Fruit fly (Drosophila melanogaster): Measurements from ENCODE around the gene Ptp99A.

Gene Ptp99A

dm6 chr3R:29458689-29459136, 81.3 kb downstream of the Ptp99A start (continued):
- TF ChIP-seq Ets96B (tag; optimal IDR thresholded peaks at IDR 0.05), result peak; percentile 38
- peak; percentile 42 for TF ChIP-seq topi (GFP tag; optimal IDR thresholded peaks at IDR 0.05)
- TF ChIP-seq fd59A (GFP tag; optimal IDR thresholded peaks at IDR 0.05), result no peak
- TF ChIP-seq CG6808 (GFP tag; optimal IDR thresholded peaks at IDR 0.05), result peak; percentile 29
- TF ChIP-seq svp (GFP tag), result peak; percentile 78
- TF ChIP-seq CG7368 (GFP tag; optimal IDR thresholded peaks at IDR 0.05), result no peak
- peak; percentile 33 for TF ChIP-seq Ets21C (GFP tag; optimal IDR thresholded peaks at IDR 0.05)
- no peak for TF ChIP-seq Blimp-1 (GFP tag; optimal IDR thresholded peaks at IDR 0.05)

- TF ChIP-seq CG15336 (GFP tag; IDR thresholded peaks at IDR 0.05), result 0 out of 2 replicates have a peak, but pooled peaks have one; percentile 16
- no peak for TF ChIP-seq CG31627 (GFP tag; optimal IDR thresholded peaks at IDR 0.05)
- no peak for TF ChIP-seq Eip93F (GFP tag; optimal IDR thresholded peaks at IDR 0.05)
- no peak for TF ChIP-seq CG3919 (GFP tag; optimal IDR thresholded peaks at IDR 0.05)
- peak; percentile 73 for TF ChIP-seq Gug (GFP tag; IDR thresholded peaks at IDR 0.05)
- peak; percentile 13 for TF ChIP-seq Hr4 (GFP tag; optimal IDR thresholded peaks at IDR 0.05)
- TF ChIP-seq eg (GFP tag; IDR thresholded peaks at IDR 0.05), result peak; percentile 22; the same call in 1 of the 3 replicates
- no peak for TF ChIP-seq CG10669 (GFP tag; optimal IDR thresholded peaks at IDR 0.05)
- TF ChIP-seq Eip78C (GFP tag), result peak; percentile 46
- no peak for TF ChIP-seq Met (GFP tag; optimal IDR thresholded peaks at IDR 0.05)
- no peak for TF ChIP-seq CG8632 (GFP tag; optimal IDR thresholded peaks at IDR 0.05)
- TF ChIP-seq CG32006 (GFP tag; optimal IDR thresholded peaks at IDR 0.05), result peak; percentile 29
- TF ChIP-seq fd85E (GFP tag; optimal IDR thresholded peaks at IDR 0.05), result no peak
- TF ChIP-seq Sox15 (GFP tag; optimal IDR thresholded peaks at IDR 0.05), result no peak
- peak; percentile 17 for TF ChIP-seq fd59A (GFP tag; optimal IDR thresholded peaks at IDR 0.05)
- TF ChIP-seq ss (GFP tag; optimal IDR thresholded peaks at IDR 0.05), result peak; percentile 35 to 42
- peak; percentile 0 for TF ChIP-seq achi (GFP tag; optimal IDR thresholded peaks at IDR 0.05)
- no peak for TF ChIP-seq CG1621 (tag; optimal IDR thresholded peaks at IDR 0.05)
- TF ChIP-seq CG6792 (GFP tag; optimal IDR thresholded peaks at IDR 0.05), result peak; percentile 24
- TF ChIP-seq CG11294 (GFP tag; IDR thresholded peaks at IDR 0.05), result no peak
- peak; percentile 46; the same call in 1 of the 3 replicates for TF ChIP-seq CG6163 (GFP tag; IDR thresholded peaks at IDR 0.05)
- no peak for TF ChIP-seq Ets21C (GFP tag; optimal IDR thresholded peaks at IDR 0.05)
- TF ChIP-seq CG16779 (tag; optimal IDR thresholded peaks at IDR 0.05), result no peak
- no peak for TF ChIP-seq Lpt (GFP tag; optimal IDR thresholded peaks at IDR 0.05)
- TF ChIP-seq Ets96B (tag; optimal IDR thresholded peaks at IDR 0.05), result peak; percentile 55
- TF ChIP-seq acj6 (GFP tag; optimal IDR thresholded peaks at IDR 0.05), result peak; percentile 18
- TF ChIP-seq salr (GFP tag; optimal IDR thresholded peaks at IDR 0.05), result no peak
- no peak for TF ChIP-seq CG9139 (GFP tag; optimal IDR thresholded peaks at IDR 0.05)
- TF ChIP-seq CG11902 (GFP tag; optimal IDR thresholded peaks at IDR 0.05), result no peak
- TF ChIP-seq esn (GFP tag; optimal IDR thresholded peaks at IDR 0.05), result peak; percentile 8
- no peak for TF ChIP-seq fkh (GFP tag; optimal IDR thresholded peaks at IDR 0.05)
- TF ChIP-seq CG6854 (GFP tag; optimal IDR thresholded peaks at IDR 0.05), result no peak
- peak; percentile 26 for TF ChIP-seq CG6808 (GFP tag; optimal IDR thresholded peaks at IDR 0.05)
- TF ChIP-seq CG10631 (GFP tag; optimal IDR thresholded peaks at IDR 0.05), result peak; percentile 56
- TF ChIP-seq CG7368 (GFP tag; optimal IDR thresholded peaks at IDR 0.05), result no peak
- no peak for TF ChIP-seq dsx (GFP tag; optimal IDR thresholded peaks at IDR 0.05; ENCODE audit: poor library complexity, severe bottlenecking)
- no peak for TF ChIP-seq OdsH (GFP tag; optimal IDR thresholded peaks at IDR 0.05)
- peak; percentile 30 for TF ChIP-seq Eip75B (GFP tag; optimal IDR thresholded peaks at IDR 0.05)
- TF ChIP-seq Smox (GFP tag; optimal IDR thresholded peaks at IDR 0.05), result no peak
- TF ChIP-seq lz (GFP tag; optimal IDR thresholded peaks at IDR 0.05), result peak; percentile 5
- TF ChIP-seq CG3032 (tag; optimal IDR thresholded peaks at IDR 0.05), result peak; percentile 78
- TF ChIP-seq dac (GFP tag; optimal IDR thresholded peaks at IDR 0.05), result no peak
Observed at dm6 chr3R:29460225-29460927, 82.9 kb downstream of the Ptp99A start.
